Fruit fly (Drosophila melanogaster) whole organism, prepupa: ENCODE data around the gene CG9667.
A peak's percentile ranks its signal among the peaks of the same experiment; 100 is the strongest.

ENCODE experiments used
- Blimp-1 ChIP-seq: fragments of 200-800 bp; sonication (Bioruptor generic); optimal IDR thresholded peaks from 3 replicates; lab custom pipeline; 2017; ENCODE audit warnings: missing biosample characterization, missing genetic modification characterization, mild to moderate bottlenecking, moderate library complexity, missing genetic modification reagents
- CG10631 ChIP-seq: fragments of 200-800 bp; sonication (Bioruptor generic); optimal IDR thresholded peaks from 2 replicates; lab custom pipeline; 2016; ENCODE audit warnings: missing biosample characterization, missing genetic modification characterization
- CG11294 ChIP-seq: fragments of 200-800 bp; sonication (Bioruptor generic); IDR thresholded peaks from 2 replicates; pipeline ENCODE4 v1.3.6; 2022; ENCODE audit warnings: missing biosample characterization, missing genetic modification characterization
- CG11902 ChIP-seq: fragments of 200-800 bp; sonication (Bioruptor generic); optimal IDR thresholded peaks from 3 replicates; lab custom pipeline; 2016; ENCODE audit warnings: missing biosample characterization, missing genetic modification characterization
- CG15336 ChIP-seq: fragments of 200-800 bp; sonication (Bioruptor generic); IDR thresholded peaks from 2 replicates; pipeline ENCODE4 v1.3.6; 2022; ENCODE audit warnings: missing biosample characterization, missing genetic modification characterization
- CG16779 ChIP-seq: fragments of 200-800 bp; sonication (Bioruptor generic); optimal IDR thresholded peaks from 3 replicates; lab custom pipeline; 2017; ENCODE audit warnings: missing biosample characterization, mild to moderate bottlenecking, missing genetic modification characterization
- CG3032 ChIP-seq: fragments of 200-800 bp; optimal IDR thresholded peaks from 2 replicates; lab custom pipeline; 2019; ENCODE audit warnings: missing biosample characterization, mild to moderate bottlenecking, missing genetic modification characterization, moderate library complexity
- CG34406 ChIP-seq: fragments of 200-800 bp; sonication (Bioruptor generic); optimal IDR thresholded peaks from 3 replicates; lab custom pipeline; 2016; ENCODE audit warnings: missing biosample characterization, missing genetic modification characterization
- CG3919 ChIP-seq: fragments of 200-800 bp; sonication (Bioruptor generic); optimal IDR thresholded peaks from 3 replicates; lab custom pipeline; 2016; ENCODE audit warnings: missing biosample characterization, missing genetic modification characterization
- CG4318 ChIP-seq: fragments of 200-800 bp; sonication (Bioruptor generic); optimal IDR thresholded peaks from 3 replicates; lab custom pipeline; 2017; ENCODE audit warnings: missing biosample characterization, mild to moderate bottlenecking, missing genetic modification characterization
- CG6163 ChIP-seq: fragments of 200-800 bp; sonication (Bioruptor generic); IDR thresholded peaks from 3 replicates; pipeline ENCODE4 v1.3.6; 2022; ENCODE audit warnings: missing biosample characterization, missing genetic modification characterization
- CG6276 ChIP-seq: fragments of 200-800 bp; sonication (Bioruptor generic); optimal IDR thresholded peaks from 2 replicates; lab custom pipeline; 2017; ENCODE audit warnings: missing biosample characterization, mild to moderate bottlenecking, missing genetic modification characterization
- CG6792 ChIP-seq: fragments of 200-800 bp; sonication (Bioruptor generic); optimal IDR thresholded peaks from 3 replicates; lab custom pipeline; 2016; ENCODE audit warnings: missing biosample characterization, missing genetic modification characterization
- CG6808 ChIP-seq: fragments of 200-800 bp; sonication (Bioruptor generic); optimal IDR thresholded peaks from 3 replicates; lab custom pipeline; 2017; ENCODE audit warnings: missing biosample characterization, missing genetic modification characterization, mild to moderate bottlenecking, moderate library complexity, missing genetic modification reagents
- CG6854 ChIP-seq: fragments of 200-800 bp; sonication (Bioruptor generic); optimal IDR thresholded peaks from 2 replicates; lab custom pipeline; 2017; ENCODE audit warnings: missing biosample characterization, mild to moderate bottlenecking, missing genetic modification characterization
- CG7368 ChIP-seq: fragments of 200-800 bp; sonication (Bioruptor generic); optimal IDR thresholded peaks from 3 replicates; lab custom pipeline; 2016; ENCODE audit warnings: missing biosample characterization, missing genetic modification characterization
- CG8119 ChIP-seq: fragments of 200-800 bp; sonication (Bioruptor generic); IDR thresholded peaks from 3 replicates; pipeline ENCODE4 v1.3.6; 2022; ENCODE audit warnings: missing biosample characterization, missing genetic modification characterization
- CG8319 ChIP-seq: fragments of 200-800 bp; sonication (Bioruptor generic); optimal IDR thresholded peaks from 3 replicates; lab custom pipeline; 2016; ENCODE audit warnings: missing biosample characterization, missing genetic modification characterization
- CG9139 ChIP-seq: fragments of 200-800 bp; sonication (Bioruptor generic); optimal IDR thresholded peaks from 3 replicates; lab custom pipeline; 2017; ENCODE audit warnings: missing biosample characterization, mild to moderate bottlenecking, missing genetic modification characterization
- Eip75B ChIP-seq: fragments of 200-800 bp; sonication (Bioruptor generic); optimal IDR thresholded peaks from 3 replicates; lab custom pipeline; 2016; ENCODE audit warnings: missing biosample characterization, missing genetic modification characterization
- Eip78C ChIP-seq: fragments of 200-800 bp; sonication (Bioruptor generic); peaks from one replicate; lab custom pipeline; 2016; ENCODE audit warnings: missing biosample characterization, missing genetic modification characterization
- Eip93F ChIP-seq: fragments of 200-800 bp; sonication (Bioruptor generic); optimal IDR thresholded peaks from 2 replicates; lab custom pipeline; 2016; ENCODE audit warnings: missing biosample characterization, mild to moderate bottlenecking, missing genetic modification characterization
- Ets21C ChIP-seq: fragments of 200-800 bp; sonication (Bioruptor generic); optimal IDR thresholded peaks from 3 replicates; lab custom pipeline; 2016; ENCODE audit warnings: missing biosample characterization, missing genetic modification characterization
- Ets96B ChIP-seq: fragments of 200-800 bp; optimal IDR thresholded peaks from 2 replicates; lab custom pipeline; 2019; ENCODE audit warnings: missing biosample characterization, mild to moderate bottlenecking, missing genetic modification characterization, moderate library complexity
- Hr38 ChIP-seq: sonication (Bioruptor generic); optimal IDR thresholded peaks from 2 replicates; lab custom pipeline; 2016; ENCODE audit warnings: missing biosample characterization, missing genetic modification characterization
- Hr39 ChIP-seq: fragments of 200-800 bp; sonication (Bioruptor generic); optimal IDR thresholded peaks from 2 replicates; lab custom pipeline; 2016; ENCODE audit warnings: missing biosample characterization, missing genetic modification characterization
- Hr4 ChIP-seq: fragments of 200-800 bp; sonication (Bioruptor generic); optimal IDR thresholded peaks from 3 replicates; lab custom pipeline; 2016; ENCODE audit warnings: missing biosample characterization, missing genetic modification characterization
- Met ChIP-seq: fragments of 200-800 bp; sonication (Bioruptor generic); optimal IDR thresholded peaks from 3 replicates; lab custom pipeline; 2016; ENCODE audit warnings: missing biosample characterization, missing genetic modification characterization
- OdsH ChIP-seq: fragments of 200-800 bp; sonication (Bioruptor generic); optimal IDR thresholded peaks from 3 replicates; lab custom pipeline; 2016; ENCODE audit warnings: missing biosample characterization, missing genetic modification characterization
- Sox102F ChIP-seq: fragments of 200-800 bp; sonication (Bioruptor generic); optimal IDR thresholded peaks from 2 replicates; lab custom pipeline; 2016; ENCODE audit warnings: missing biosample characterization, mild to moderate bottlenecking, missing genetic modification characterization
- Sox14 ChIP-seq: fragments of 200-800 bp; sonication (Bioruptor generic); optimal IDR thresholded peaks from 3 replicates; lab custom pipeline; 2016; ENCODE audit warnings: missing biosample characterization, missing genetic modification characterization
- Sox15 ChIP-seq: fragments of 200-800 bp; sonication (Bioruptor generic); optimal IDR thresholded peaks from 3 replicates; lab custom pipeline; 2016; ENCODE audit warnings: missing biosample characterization, missing genetic modification characterization
- acj6 ChIP-seq: fragments of 200-800 bp; sonication (Bioruptor generic); optimal IDR thresholded peaks from 3 replicates; lab custom pipeline; 2016; ENCODE audit warnings: missing biosample characterization, missing genetic modification characterization
- cyc ChIP-seq: fragments of 200-800 bp; sonication (Bioruptor generic); optimal IDR thresholded peaks from 3 replicates; lab custom pipeline; 2016; ENCODE audit warnings: missing biosample characterization, missing genetic modification characterization
- dac ChIP-seq: fragments of 200-800 bp; sonication (Bioruptor generic); optimal IDR thresholded peaks from 2 replicates; lab custom pipeline; 2017; ENCODE audit warnings: missing biosample characterization, mild to moderate bottlenecking, missing genetic modification characterization
- dsx ChIP-seq: fragments of 200-800 bp; optimal IDR thresholded peaks from 3 replicates; lab custom pipeline; 2019; ENCODE audit warnings: missing biosample characterization, mild to moderate bottlenecking, missing genetic modification characterization, moderate library complexity; ENCODE audit not compliant: poor library complexity, severe bottlenecking
- eg ChIP-seq: fragments of 200-800 bp; sonication (Bioruptor generic); IDR thresholded peaks from 3 replicates; pipeline ENCODE4 v1.3.6; 2022; ENCODE audit warnings: missing biosample characterization, missing genetic modification characterization
- esn ChIP-seq: fragments of 200-800 bp; sonication (Bioruptor generic); optimal IDR thresholded peaks from 2 replicates; lab custom pipeline; 2016; ENCODE audit warnings: missing biosample characterization, mild to moderate bottlenecking, missing genetic modification characterization, moderate library complexity
- fd85E ChIP-seq: fragments of 200-800 bp; sonication (Bioruptor generic); optimal IDR thresholded peaks from 3 replicates; lab custom pipeline; 2016; ENCODE audit warnings: missing biosample characterization, missing genetic modification characterization
- fkh ChIP-seq: fragments of 200-800 bp; sonication (Bioruptor generic); optimal IDR thresholded peaks from 3 replicates; lab custom pipeline; 2017; ENCODE audit warnings: missing biosample characterization, mild to moderate bottlenecking, missing genetic modification characterization, moderate library complexity
- pdm3 ChIP-seq: fragments of 200-800 bp; sonication (Bioruptor generic); optimal IDR thresholded peaks from 3 replicates; lab custom pipeline; 2016; ENCODE audit warnings: missing biosample characterization, missing genetic modification characterization
- salr ChIP-seq, 2 experiments: fragments of 200-800 bp; sonication (Bioruptor generic); optimal IDR thresholded peaks; 3 replicates each; lab custom pipeline; 2016 to 2018; ENCODE audit warnings: missing biosample characterization in 2 of 2, missing genetic modification characterization in 2 of 2, mild to moderate bottlenecking in 1 of 2
- spab ChIP-seq: fragments of 200-800 bp; sonication (Bioruptor generic); optimal IDR thresholded peaks from 2 replicates; lab custom pipeline; 2017; ENCODE audit warnings: missing biosample characterization, mild to moderate bottlenecking, missing genetic modification characterization, missing genetic modification reagents
- svp ChIP-seq: fragments of 200-800 bp; sonication (Bioruptor generic); peaks from one replicate; lab custom pipeline; 2016; ENCODE audit warnings: missing biosample characterization, missing genetic modification characterization
- topi ChIP-seq: fragments of 200-800 bp; sonication (Bioruptor generic); optimal IDR thresholded peaks from 3 replicates; lab custom pipeline; 2016; ENCODE audit warnings: missing biosample characterization, missing genetic modification characterization
- vri ChIP-seq: fragments of 200-800 bp; sonication (Bioruptor generic); optimal IDR thresholded peaks from 3 replicates; lab custom pipeline; 2016; ENCODE audit warnings: missing biosample characterization, mild to moderate bottlenecking, missing genetic modification characterization

The CG9667 gene

dm6 chr3R:8122198-8122970, 3.8 kb downstream of the CG9667 start, which contains the start of gene CG7878 (continued):
- TF ChIP-seq CG7368 (GFP tag; lab: Kevin White, UChicago) (no peak), Hr39 (peak; percentile 51), dac (no peak), CG8119 (GFP tag; lab: Robert Waterston, UW) (no peak), CG3032 (tag; lab: Kevin White, UChicago) (peak; percentile 55), CG10631 (peak; percentile 48), eg (no peak), Sox14 (peak; percentile 65), Eip78C (GFP tag; lab: Kevin White, UChicago) (peak; percentile 69), CG3919 (peak; percentile 59), svp (GFP tag; lab: Kevin White, UChicago) (peak; percentile 75), Blimp-1 (GFP tag; lab: Kevin White, UChicago) (no peak), dsx (GFP tag; lab: Kevin White, UChicago) (peak; percentile 28), CG6163 (peak; percentile 54; the same call in 2 of the 3 replicates), Sox102F (GFP tag; lab: Kevin White, UChicago) (peak; percentile 31), cyc (GFP tag; lab: Kevin White, UChicago) (peak; percentile 65), salr (GFP tag; optimal IDR thresholded peaks at IDR 0.05; lab: Kevin White, UChicago) (no peak), CG11294 (GFP tag; lab: Robert Waterston, UW) (no peak), Ets21C (peak; percentile 61), fd85E (GFP tag; lab: Kevin White, UChicago) (no peak), vri (GFP tag; lab: Kevin White, UChicago) (peak; percentile 50), Ets96B (tag; lab: Kevin White, UChicago) (peak; percentile 8), CG6808 (GFP tag; lab: Kevin White, UChicago) (peak; percentile 9), CG6854 (GFP tag; lab: Kevin White, UChicago) (no peak), Hr4 (GFP tag; lab: Kevin White, UChicago) (peak; percentile 51), Sox15 (GFP tag; lab: Kevin White, UChicago) (no peak), acj6 (peak; percentile 55)
- TF ChIP-seq, all 60 proteins: peak for 35

dm6 chr3R:8120338-8120662, 5.9 kb downstream of the CG9667 start:
- TF ChIP-seq CG16779 (no peak), Ets21C (no peak), Met (GFP tag; lab: Kevin White, UChicago) (no peak), CG15336 (GFP tag; lab: Robert Waterston, UW) (no peak), Blimp-1 (GFP tag; lab: Kevin White, UChicago) (no peak), fd85E (GFP tag; lab: Kevin White, UChicago) (no peak), fkh (GFP tag; lab: Kevin White, UChicago) (no peak), CG6276 (GFP tag; lab: Kevin White, UChicago) (no peak), salr (GFP tag; optimal IDR thresholded peaks at IDR 0.05; lab: Kevin White, UChicago) (no peak), CG6163 (no peak), acj6 (no peak), Eip78C (GFP tag; lab: Kevin White, UChicago) (peak; percentile 86), eg (no peak; the same call in 2 of the 3 replicates), CG4318 (GFP tag; lab: Kevin White, UChicago) (no peak), CG6808 (GFP tag; lab: Kevin White, UChicago) (no peak), CG11294 (GFP tag; lab: Robert Waterston, UW) (no peak), Eip75B (GFP tag; lab: Kevin White, UChicago) (no peak), CG11902 (GFP tag; lab: Kevin White, UChicago) (peak; percentile 25), CG10631 (peak; percentile 21), CG9139 (GFP tag; lab: Kevin White, UChicago) (no peak), CG34406 (GFP tag; lab: Kevin White, UChicago) (no peak), OdsH (GFP tag; lab: Kevin White, UChicago) (peak; percentile 73), vri (GFP tag; lab: Kevin White, UChicago) (no peak), Sox14 (no peak), pdm3 (no peak), spab (GFP tag; lab: Kevin White, UChicago) (no peak), CG7368 (GFP tag; lab: Kevin White, UChicago) (no peak), CG8319 (peak; percentile 41), CG6792 (no peak), Hr39 (no peak), svp (GFP tag; lab: Kevin White, UChicago) (no peak), Sox15 (GFP tag; lab: Kevin White, UChicago) (no peak), Hr38 (GFP tag; lab: Kevin White, UChicago) (no peak), CG8119 (GFP tag; lab: Robert Waterston, UW) (no peak; the same call in 2 of the 3 replicates), esn (GFP tag; lab: Kevin White, UChicago) (no peak), dac (no peak), Eip93F (GFP tag; lab: Kevin White, UChicago) (no peak), topi (GFP tag; lab: Kevin White, UChicago) (no peak), CG3032 (tag; lab: Kevin White, UChicago) (peak; percentile 11), CG3919 (peak; percentile 51)
